Worm (Caenorhabditis elegans) whole organism, L2 larva: ENCODE results near the gene C14B9.8.

ENCODE experiments used
- ZK546.5 ChIP-seq: sonication (generic microtip); optimal IDR thresholded peaks from 2 replicates; lab custom pipeline; 2017; ENCODE audit warnings: missing biosample characterization, missing genetic modification characterization
- ama-1 ChIP-seq: fragments of 150-350 bp; optimal IDR thresholded peaks from 2 replicates; lab custom pipeline; 2018; ENCODE audit warnings: inconsistent platforms
- ceh-82 ChIP-seq: fragments of 150-350 bp; optimal IDR thresholded peaks from 2 replicates; lab custom pipeline; 2014; ENCODE audit warnings: missing biosample characterization, missing genetic modification characterization
- egl-27 ChIP-seq: sonication (generic microtip); optimal IDR thresholded peaks from 3 replicates; lab custom pipeline; 2017; ENCODE audit warnings: missing biosample characterization, missing genetic modification reagents, missing genetic modification characterization
- elt-3 ChIP-seq: sonication (generic microtip); optimal IDR thresholded peaks from 2 replicates; lab custom pipeline; 2017; ENCODE audit warnings: missing biosample characterization, missing genetic modification characterization
- nhr-11 ChIP-seq: fragments of 150-350 bp; optimal IDR thresholded peaks from 2 replicates; lab custom pipeline; 2014; ENCODE audit warnings: missing biosample characterization, missing genetic modification characterization
- skn-1 ChIP-seq: sonication (generic microtip); optimal IDR thresholded peaks from 2 replicates; lab custom pipeline; 2017; ENCODE audit warnings: missing biosample characterization, missing genetic modification characterization

DNA sequence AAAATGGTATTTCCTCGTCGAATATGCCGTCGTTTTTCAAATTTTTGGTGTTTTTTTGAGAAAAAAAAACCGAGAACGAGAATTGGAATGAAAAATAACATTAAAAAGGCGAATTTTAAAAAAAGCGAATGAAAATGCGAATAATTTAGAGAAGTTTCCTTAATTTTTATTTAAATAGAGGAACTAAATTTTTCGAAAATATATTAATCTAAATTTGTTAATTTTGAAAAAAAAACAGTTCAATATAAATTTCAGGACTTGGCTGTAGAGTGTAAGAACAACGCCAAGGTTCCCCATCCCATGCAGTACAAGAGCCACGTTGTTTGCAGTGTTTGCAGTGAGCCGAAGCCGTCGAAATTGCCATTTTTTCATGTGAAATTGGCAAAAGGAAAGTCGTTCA lies 46.1 kb upstream of the C14B9.8 start, which contains the start of gene C50C3.19:
- TF ChIP-seq nhr-11 (tag; lab: Kevin White, UChicago) (no peak), ZK546.5 (no peak), skn-1 (tag; lab: Kevin White, UChicago) (no peak), ama-1 (no peak), egl-27 (no peak), ceh-82 (no peak), elt-3 (tag; lab: Kevin White, UChicago) (no peak)
